Fruit fly (Drosophila melanogaster) whole organism, embryonic: Measurements from ENCODE around the gene CG31548.
A peak's percentile ranks its signal among the peaks of the same experiment; 100 is the strongest.

Source experiments
- ATbp ChIP-seq: fragments of 200-800 bp; sonication (Bioruptor generic); optimal IDR thresholded peaks from 2 replicates; lab custom pipeline; 2017; ENCODE audit warnings: missing biosample characterization, mild to moderate bottlenecking, missing genetic modification characterization, missing genetic modification reagents
- Abd-B ChIP-seq: fragments of 200-800 bp; sonication (Bioruptor generic); optimal IDR thresholded peaks from 2 replicates; lab custom pipeline; 2018; ENCODE audit warnings: missing biosample characterization, mild to moderate bottlenecking, missing genetic modification characterization, moderate library complexity
- Ada2b ChIP-seq: fragments of 200-800 bp; sonication (Bioruptor generic); IDR thresholded peaks from 2 replicates; pipeline ENCODE4 v1.3.6; 2022; ENCODE audit warnings: missing biosample characterization, missing genetic modification characterization
- Bdp1 ChIP-seq: fragments of 200-800 bp; sonication (Bioruptor generic); optimal IDR thresholded peaks from 3 replicates; lab custom pipeline; 2016; ENCODE audit warnings: missing biosample characterization, missing genetic modification characterization
- CG10543 ChIP-seq: fragments of 200-800 bp; sonication (Bioruptor generic); optimal IDR thresholded peaks from 3 replicates; lab custom pipeline; 2017; ENCODE audit warnings: missing biosample characterization, mild to moderate bottlenecking, missing genetic modification characterization, moderate library complexity
- CG10979 ChIP-seq: fragments of 200-800 bp; sonication (Bioruptor generic); optimal IDR thresholded peaks from 2 replicates; lab custom pipeline; 2018; ENCODE audit warnings: missing biosample characterization, mild to moderate bottlenecking, missing genetic modification characterization, moderate library complexity
- CG12299 ChIP-seq: fragments of 200-800 bp; sonication (Bioruptor generic); optimal IDR thresholded peaks from 2 replicates; lab custom pipeline; 2018; ENCODE audit warnings: missing biosample characterization, mild to moderate bottlenecking, missing genetic modification characterization
- CG12659 ChIP-seq: fragments of 200-800 bp; sonication (Bioruptor generic); optimal IDR thresholded peaks from 3 replicates; lab custom pipeline; 2017; ENCODE audit warnings: mild to moderate bottlenecking, missing biosample characterization, missing genetic modification reagents, missing genetic modification characterization
- CG17912 ChIP-seq: fragments of 200-800 bp; sonication (Bioruptor generic); optimal IDR thresholded peaks from 2 replicates; lab custom pipeline; 2018; ENCODE audit warnings: missing biosample characterization, mild to moderate bottlenecking, missing genetic modification characterization
- CG1792 ChIP-seq: fragments of 200-800 bp; sonication (Bioruptor generic); optimal IDR thresholded peaks from 2 replicates; lab custom pipeline; 2016; ENCODE audit warnings: missing biosample characterization, missing genetic modification characterization
- CG2199 ChIP-seq: fragments of 200-800 bp; sonication (Bioruptor generic); IDR thresholded peaks from 3 replicates; pipeline ENCODE4 v1.3.6; 2022; ENCODE audit warnings: missing biosample characterization, missing genetic modification characterization
- CG31365 ChIP-seq: fragments of 200-800 bp; sonication (Bioruptor generic); optimal IDR thresholded peaks from 2 replicates; lab custom pipeline; 2018; ENCODE audit warnings: missing biosample characterization, mild to moderate bottlenecking, missing genetic modification characterization
- CG6654 ChIP-seq: fragments of 200-800 bp; sonication (Bioruptor generic); optimal IDR thresholded peaks from 2 replicates; lab custom pipeline; 2017; ENCODE audit warnings: missing biosample characterization, mild to moderate bottlenecking, missing genetic modification characterization
- CG7987 ChIP-seq: fragments of 200-800 bp; sonication (Bioruptor generic); optimal IDR thresholded peaks from 2 replicates; lab custom pipeline; 2018; ENCODE audit warnings: missing biosample characterization, mild to moderate bottlenecking, missing genetic modification characterization, moderate library complexity
- CG8924 ChIP-seq: fragments of 200-800 bp; optimal IDR thresholded peaks from 3 replicates; lab custom pipeline; 2019; ENCODE audit warnings: missing biosample characterization, mild to moderate bottlenecking, missing genetic modification characterization, moderate library complexity
- CG9609 ChIP-seq: fragments of 200-800 bp; sonication (Bioruptor generic); optimal IDR thresholded peaks from 3 replicates; lab custom pipeline; 2016; ENCODE audit warnings: missing biosample characterization, missing genetic modification characterization
- CG9727 ChIP-seq: fragments of 200-800 bp; sonication (Bioruptor generic); optimal IDR thresholded peaks from 3 replicates; lab custom pipeline; 2017; ENCODE audit warnings: missing biosample characterization, mild to moderate bottlenecking, missing genetic modification characterization
- CG9817 ChIP-seq: fragments of 200-800 bp; sonication (Bioruptor generic); optimal IDR thresholded peaks from 2 replicates; lab custom pipeline; 2018; ENCODE audit warnings: missing biosample characterization, mild to moderate bottlenecking, missing genetic modification characterization, moderate library complexity
- CG9932 ChIP-seq: fragments of 200-800 bp; sonication (Bioruptor generic); IDR thresholded peaks from 2 replicates; pipeline ENCODE4 v1.3.6; 2022; ENCODE audit warnings: missing biosample characterization, missing genetic modification characterization
- Dad ChIP-seq: fragments of 200-800 bp; sonication (Bioruptor generic); optimal IDR thresholded peaks from 3 replicates; lab custom pipeline; 2016; ENCODE audit warnings: missing biosample characterization, missing genetic modification characterization
- HLH54F ChIP-seq: fragments of 200-800 bp; sonication (Bioruptor generic); optimal IDR thresholded peaks from 3 replicates; lab custom pipeline; 2016; ENCODE audit warnings: missing biosample characterization, missing genetic modification characterization
- Lim3 ChIP-seq: fragments of 200-800 bp; sonication (Bioruptor generic); IDR thresholded peaks from 2 replicates; pipeline ENCODE4 v1.3.6; 2022; ENCODE audit warnings: missing biosample characterization, missing genetic modification characterization
- MESR4 ChIP-seq: fragments of 200-800 bp; sonication (Bioruptor generic); optimal IDR thresholded peaks from 2 replicates; lab custom pipeline; 2018; ENCODE audit warnings: missing biosample characterization, mild to moderate bottlenecking, missing genetic modification characterization, moderate library complexity
- Nf-YA ChIP-seq: fragments of 200-800 bp; sonication (Bioruptor generic); IDR thresholded peaks from 2 replicates; pipeline ENCODE4 v1.3.6; 2022; ENCODE audit warnings: missing biosample characterization, missing genetic modification characterization
- Rfx ChIP-seq: fragments of 200-800 bp; sonication (Bioruptor generic); IDR thresholded peaks from 2 replicates; pipeline ENCODE4 v1.3.6; 2022; ENCODE audit warnings: missing biosample characterization, missing genetic modification characterization
- Spps ChIP-seq: fragments of 200-800 bp; sonication (Bioruptor generic); optimal IDR thresholded peaks from 2 replicates; lab custom pipeline; 2018; ENCODE audit warnings: missing biosample characterization, mild to moderate bottlenecking, missing genetic modification characterization
- Sry-δ ChIP-seq: fragments of 200-800 bp; sonication (Bioruptor generic); optimal IDR thresholded peaks from 2 replicates; lab custom pipeline; 2016; ENCODE audit warnings: missing biosample characterization, missing genetic modification characterization
- Ssrp ChIP-seq: fragments of 200-800 bp; sonication (Bioruptor generic); optimal IDR thresholded peaks from 2 replicates; lab custom pipeline; 2018; ENCODE audit warnings: missing biosample characterization, mild to moderate bottlenecking, missing genetic modification characterization, moderate library complexity
- cato ChIP-seq: fragments of 200-800 bp; sonication (Bioruptor generic); optimal IDR thresholded peaks from 2 replicates; lab custom pipeline; 2016; ENCODE audit warnings: missing biosample characterization, missing genetic modification characterization, borderline replicate concordance
- cg ChIP-seq: fragments of 200-800 bp; sonication (Bioruptor generic); optimal IDR thresholded peaks from 3 replicates; lab custom pipeline; 2019; ENCODE audit warnings: missing biosample characterization, mild to moderate bottlenecking, missing genetic modification characterization, moderate library complexity
- croc ChIP-seq: fragments of 200-800 bp; sonication (Bioruptor generic); conservative IDR thresholded peaks from 3 replicates; pipeline ENCODE4 v1.3.6; 2022; ENCODE audit warnings: missing biosample characterization, missing genetic modification characterization
- dimm ChIP-seq: fragments of 200-800 bp; sonication (Bioruptor generic); IDR thresholded peaks from 2 replicates; pipeline ENCODE4 v1.3.6; 2022; ENCODE audit warnings: missing biosample characterization, missing genetic modification characterization
- dysf ChIP-seq: fragments of 200-800 bp; sonication (Bioruptor generic); IDR thresholded peaks from 3 replicates; pipeline ENCODE4 v1.3.6; 2022; ENCODE audit warnings: missing biosample characterization, missing genetic modification characterization
- emc ChIP-seq: fragments of 200-800 bp; sonication (Bioruptor generic); optimal IDR thresholded peaks from 2 replicates; lab custom pipeline; 2016; ENCODE audit warnings: missing biosample characterization, missing genetic modification characterization
- jing ChIP-seq: fragments of 200-800 bp; sonication (Bioruptor generic); optimal IDR thresholded peaks from 2 replicates; lab custom pipeline; 2018; ENCODE audit warnings: missing biosample characterization, mild to moderate bottlenecking, missing genetic modification characterization
- kay ChIP-seq: fragments of 200-800 bp; sonication (Bioruptor generic); optimal IDR thresholded peaks from 2 replicates; lab custom pipeline; 2016; ENCODE audit warnings: missing biosample characterization, missing genetic modification characterization
- luna ChIP-seq: fragments of 200-800 bp; sonication (Bioruptor generic); optimal IDR thresholded peaks from 2 replicates; lab custom pipeline; 2016; ENCODE audit warnings: missing biosample characterization, missing genetic modification characterization
- nerfin-1 ChIP-seq: fragments of 200-800 bp; sonication (Bioruptor generic); optimal IDR thresholded peaks from 3 replicates; lab custom pipeline; 2019; ENCODE audit warnings: missing biosample characterization, mild to moderate bottlenecking, missing genetic modification characterization, moderate library complexity
- nmo ChIP-seq: fragments of 200-800 bp; sonication (Bioruptor generic); optimal IDR thresholded peaks from 2 replicates; lab custom pipeline; 2018; ENCODE audit warnings: missing biosample characterization, mild to moderate bottlenecking, missing genetic modification characterization, moderate library complexity
- pfk ChIP-seq: fragments of 200-800 bp; sonication (Bioruptor generic); optimal IDR thresholded peaks from 2 replicates; lab custom pipeline; 2018; ENCODE audit warnings: missing biosample characterization, mild to moderate bottlenecking, missing genetic modification characterization, moderate library complexity
- pita ChIP-seq: fragments of 200-800 bp; sonication (Bioruptor generic); optimal IDR thresholded peaks from 2 replicates; lab custom pipeline; 2017; ENCODE audit warnings: missing biosample characterization, mild to moderate bottlenecking, missing genetic modification characterization
- pum ChIP-seq: fragments of 200-800 bp; sonication (Bioruptor generic); optimal IDR thresholded peaks from 2 replicates; lab custom pipeline; 2016; ENCODE audit warnings: missing biosample characterization, missing genetic modification characterization
- slbo ChIP-seq: fragments of 200-800 bp; sonication (Bioruptor generic); IDR thresholded peaks from 2 replicates; pipeline ENCODE4 v1.3.6; 2022; ENCODE audit warnings: missing biosample characterization, missing genetic modification characterization
- sqz ChIP-seq: fragments of 200-800 bp; sonication (Bioruptor generic); optimal IDR thresholded peaks from 3 replicates; lab custom pipeline; 2018; ENCODE audit warnings: missing biosample characterization, mild to moderate bottlenecking, missing genetic modification characterization
- tll ChIP-seq, 2 experiments: fragments of 200-800 bp in 1 of 2; fragments of >200 bp in 1 of 2; sonication (Bioruptor generic) in 1 of 2; optimal IDR thresholded peaks; 2 replicates each; lab custom pipeline; 2017 to 2019; ENCODE audit warnings: missing biosample characterization in 2 of 2, missing genetic modification characterization in 2 of 2, mild to moderate bottlenecking in 1 of 2, moderate library complexity in 1 of 2
- unpg ChIP-seq: fragments of 200-800 bp; sonication (Bioruptor generic); optimal IDR thresholded peaks from 3 replicates; lab custom pipeline; 2018; ENCODE audit warnings: missing biosample characterization, mild to moderate bottlenecking, missing genetic modification characterization, moderate library complexity
- vnd ChIP-seq: fragments of 200-800 bp; sonication (Bioruptor generic); IDR thresholded peaks from 3 replicates; pipeline ENCODE4 v1.3.6; 2022; ENCODE audit warnings: missing biosample characterization, missing genetic modification characterization; ENCODE audit not compliant: partially characterized antibody
- wek ChIP-seq: fragments of 200-800 bp; sonication (Bioruptor generic); optimal IDR thresholded peaks from 3 replicates; lab custom pipeline; 2018; ENCODE audit warnings: missing biosample characterization, mild to moderate bottlenecking, missing genetic modification characterization, moderate library complexity

The CG31548 gene

dm6 chr3R:5600361-5601043 lies 36.1 kb downstream of the CG31548 start (continued):
- no peak for TF ChIP-seq Sry-δ
- TF ChIP-seq croc (GFP tag; lab: Robert Waterston, UW): no peak
- peak; percentile 16 for TF ChIP-seq CG12659
- peak; percentile 37 for TF ChIP-seq kay (GFP tag; lab: Kevin White, UChicago)
- TF ChIP-seq nerfin-1 (tag; lab: Kevin White, UChicago): peak; percentile 78
- TF ChIP-seq Rfx (GFP tag; lab: Robert Waterston, UW): no peak
- TF ChIP-seq MESR4 (GFP tag; lab: Kevin White, UChicago): peak; percentile 95
- peak; percentile 60 for TF ChIP-seq CG7987 (GFP tag; lab: Kevin White, UChicago)
- TF ChIP-seq CG2199: no peak
- no peak for TF ChIP-seq pita (GFP tag; lab: Kevin White, UChicago)
- no peak for TF ChIP-seq pum
- TF ChIP-seq slbo (GFP tag; lab: Robert Waterston, UW): no peak
- no peak for TF ChIP-seq emc (GFP tag; lab: Kevin White, UChicago)
- no peak for TF ChIP-seq Ada2b (GFP tag; lab: Robert Waterston, UW)
- no peak for TF ChIP-seq HLH54F (GFP tag; lab: Kevin White, UChicago)
- peak; percentile 85 for TF ChIP-seq CG17912 (GFP tag; lab: Kevin White, UChicago)
- TF ChIP-seq wek (GFP tag; lab: Kevin White, UChicago): peak; percentile 58
- TF ChIP-seq Lim3 (GFP tag; lab: Robert Waterston, UW): no peak
- TF ChIP-seq CG1792: no peak
- no peak for TF ChIP-seq Ssrp (tag; lab: Kevin White, UChicago)
- no peak for TF ChIP-seq CG9932 (GFP tag; lab: Robert Waterston, UW)
- TF ChIP-seq Abd-B (GFP tag; lab: Kevin White, UChicago): no peak
- no peak for TF ChIP-seq dysf
- no peak for TF ChIP-seq Spps (tag; lab: Kevin White, UChicago)
- peak; percentile 25 for TF ChIP-seq sqz (GFP tag; lab: Kevin White, UChicago)
- TF ChIP-seq nmo (GFP tag; lab: Kevin White, UChicago): no peak

dm6 chr3R:5599521-5600360 lies 36.9 kb downstream of the CG31548 start:
- TF ChIP-seq cato (GFP tag; lab: Kevin White, UChicago) (no peak), tll (GFP tag; optimal IDR thresholded peaks at IDR 0.05; lab: Kevin White, UChicago) (no peak), Dad (GFP tag; lab: Kevin White, UChicago) (no peak), CG8924 (tag; lab: Kevin White, UChicago) (no peak), luna (GFP tag; lab: Kevin White, UChicago) (no peak), CG10979 (tag; lab: Kevin White, UChicago) (no peak), ATbp (no peak), Nf-YA (GFP tag; lab: Robert Waterston, UW) (no peak), dimm (GFP tag; lab: Robert Waterston, UW) (no peak), cg (GFP tag; lab: Kevin White, UChicago) (peak; percentile 76), pita (GFP tag; lab: Kevin White, UChicago) (no peak), CG10543 (GFP tag; lab: Kevin White, UChicago) (no peak), Bdp1 (GFP tag; lab: Kevin White, UChicago) (no peak), CG12299 (tag; lab: Kevin White, UChicago) (no peak), jing (GFP tag; lab: Kevin White, UChicago) (no peak), vnd (no peak), CG31365 (no peak), CG9727 (GFP tag; lab: Kevin White, UChicago) (no peak), unpg (GFP tag; lab: Kevin White, UChicago) (no peak), CG6654 (peak; percentile 53), CG9817 (tag; lab: Kevin White, UChicago) (no peak), pfk (GFP tag; lab: Kevin White, UChicago) (peak; percentile 3), CG9609 (no peak)
